Fruit fly (Drosophila melanogaster) whole organism, embryonic: ENCODE data around the gene CG9799.

Experiments
- BEAF-32 ChIP-seq: fragments of 200-800 bp; sonication (Bioruptor generic); optimal IDR thresholded peaks from 3 replicates; lab custom pipeline; 2017; ENCODE audit warnings: missing biosample characterization, missing genetic modification characterization, mild to moderate bottlenecking, moderate library complexity, missing genetic modification reagents
- CG1024 ChIP-seq: fragments of 200-800 bp; sonication (Bioruptor generic); IDR thresholded peaks from 2 replicates; pipeline ENCODE4 v1.3.6; 2022; ENCODE audit warnings: missing biosample characterization, missing genetic modification characterization
- CG10366 ChIP-seq: fragments of 200-800 bp; sonication (Bioruptor generic); IDR thresholded peaks from 2 replicates; pipeline ENCODE4 v1.3.6; 2022; ENCODE audit warnings: missing biosample characterization, missing genetic modification characterization
- CG10565 ChIP-seq: fragments of 200-800 bp; sonication (Bioruptor generic); optimal IDR thresholded peaks from 3 replicates; lab custom pipeline; 2016; ENCODE audit warnings: missing biosample characterization, mild to moderate bottlenecking, missing genetic modification characterization
- CG11085 ChIP-seq: fragments of 200-800 bp; sonication (Bioruptor generic); IDR thresholded peaks from 2 replicates; pipeline ENCODE4 v1.3.6; 2022; ENCODE audit warnings: missing biosample characterization, missing genetic modification characterization
- CG12104 ChIP-seq: fragments of 200-800 bp; sonication (Bioruptor generic); optimal IDR thresholded peaks from 3 replicates; lab custom pipeline; 2016; ENCODE audit warnings: missing biosample characterization, missing genetic modification characterization
- CG13424 ChIP-seq: fragments of 200-800 bp; sonication (Bioruptor generic); optimal IDR thresholded peaks from 2 replicates; lab custom pipeline; 2019; ENCODE audit warnings: missing biosample characterization, mild to moderate bottlenecking, missing genetic modification characterization, moderate library complexity
- CG15073 ChIP-seq: fragments of 200-800 bp; sonication (Bioruptor generic); optimal IDR thresholded peaks from 2 replicates; lab custom pipeline; 2016; ENCODE audit warnings: missing biosample characterization, missing genetic modification characterization
- CG17829 ChIP-seq: fragments of 200-800 bp; optimal IDR thresholded peaks from 2 replicates; lab custom pipeline; 2019; ENCODE audit warnings: missing biosample characterization, mild to moderate bottlenecking, missing genetic modification characterization, moderate library complexity
- CG18599 ChIP-seq: fragments of 200-800 bp; sonication (Bioruptor generic); optimal IDR thresholded peaks from 3 replicates; lab custom pipeline; 2017; ENCODE audit warnings: missing biosample characterization, missing genetic modification characterization, mild to moderate bottlenecking, moderate library complexity, missing genetic modification reagents
- CG2116 ChIP-seq: fragments of 200-800 bp; sonication (Bioruptor generic); optimal IDR thresholded peaks from 3 replicates; lab custom pipeline; 2018; ENCODE audit warnings: missing biosample characterization, mild to moderate bottlenecking, missing genetic modification characterization
- CG2199 ChIP-seq: fragments of 200-800 bp; sonication (Bioruptor generic); IDR thresholded peaks from 3 replicates; pipeline ENCODE4 v1.3.6; 2022; ENCODE audit warnings: missing biosample characterization, missing genetic modification characterization
- CG2678 ChIP-seq: fragments of 200-800 bp; sonication (Bioruptor generic); optimal IDR thresholded peaks from 3 replicates; lab custom pipeline; 2019; ENCODE audit warnings: missing biosample characterization, mild to moderate bottlenecking, missing genetic modification characterization, moderate library complexity
- CG30431 ChIP-seq: fragments of 200-800 bp; sonication (Bioruptor generic); optimal IDR thresholded peaks from 2 replicates; lab custom pipeline; 2017; ENCODE audit warnings: missing biosample characterization, missing genetic modification characterization
- CG33557 ChIP-seq: fragments of 200-800 bp; sonication (Bioruptor generic); optimal IDR thresholded peaks from 2 replicates; lab custom pipeline; 2019; ENCODE audit warnings: missing biosample characterization, mild to moderate bottlenecking, missing genetic modification characterization, moderate library complexity
- CG5245 ChIP-seq: fragments of 200-800 bp; sonication (Bioruptor generic); optimal IDR thresholded peaks from 3 replicates; lab custom pipeline; 2016; ENCODE audit warnings: missing biosample characterization, missing genetic modification characterization
- CG9215 ChIP-seq: fragments of 200-800 bp; sonication (Bioruptor generic); IDR thresholded peaks from 2 replicates; pipeline ENCODE4 v1.3.6; 2022; ENCODE audit warnings: missing biosample characterization, missing genetic modification characterization
- Chrac-16 ChIP-seq: fragments of 200-800 bp; sonication (Bioruptor generic); optimal IDR thresholded peaks from 3 replicates; lab custom pipeline; 2016; ENCODE audit warnings: missing biosample characterization, missing genetic modification characterization
- Deaf1 ChIP-seq: fragments of 200-800 bp; optimal IDR thresholded peaks from 3 replicates; lab custom pipeline; 2019; ENCODE audit warnings: missing biosample characterization, mild to moderate bottlenecking, missing genetic modification characterization, moderate library complexity
- Dll ChIP-seq: fragments of 200-800 bp; sonication (Bioruptor generic); IDR thresholded peaks from 4 replicates; pipeline ENCODE4 v1.3.6; 2022; ENCODE audit warnings: missing biosample characterization, missing genetic modification characterization; ENCODE audit not compliant: partially characterized antibody
- Elba2 ChIP-seq: fragments of 200-800 bp; sonication (Bioruptor generic); optimal IDR thresholded peaks from 3 replicates; lab custom pipeline; 2016; ENCODE audit warnings: missing biosample characterization, missing genetic modification characterization
- Ets97D ChIP-seq: fragments of 200-800 bp; sonication (Bioruptor generic); optimal IDR thresholded peaks from 3 replicates; lab custom pipeline; 2016; ENCODE audit warnings: missing biosample characterization, missing genetic modification characterization
- HLHmδ ChIP-seq: fragments of 200-800 bp; sonication (Bioruptor generic); optimal IDR thresholded peaks from 2 replicates; lab custom pipeline; 2018; ENCODE audit warnings: missing biosample characterization, mild to moderate bottlenecking, missing genetic modification characterization, moderate library complexity
- Hr39 ChIP-seq: fragments of >200 bp; optimal IDR thresholded peaks from 2 replicates; lab custom pipeline; 2017
- Hr51 ChIP-seq, 2 experiments: fragments of 200-800 bp; sonication (Bioruptor generic); optimal IDR thresholded peaks; 2 replicates in 1 of 2; 3 replicates in 1 of 2; lab custom pipeline; 2016 to 2018; ENCODE audit warnings: missing biosample characterization in 2 of 2, missing genetic modification characterization in 2 of 2, mild to moderate bottlenecking in 1 of 2, moderate library complexity in 1 of 2
- MTF-1 ChIP-seq: fragments of 200-800 bp; sonication (Bioruptor generic); optimal IDR thresholded peaks from 2 replicates; lab custom pipeline; 2018; ENCODE audit warnings: missing biosample characterization, mild to moderate bottlenecking, missing genetic modification characterization, borderline replicate concordance
- NC2β ChIP-seq: fragments of 200-800 bp; sonication (Bioruptor generic); optimal IDR thresholded peaks from 2 replicates; lab custom pipeline; 2016; ENCODE audit warnings: missing biosample characterization, missing genetic modification characterization
- Nf-YA ChIP-seq: fragments of 200-800 bp; sonication (Bioruptor generic); IDR thresholded peaks from 2 replicates; pipeline ENCODE4 v1.3.6; 2022; ENCODE audit warnings: missing biosample characterization, missing genetic modification characterization
- Spps ChIP-seq: fragments of 200-800 bp; sonication (Bioruptor generic); optimal IDR thresholded peaks from 2 replicates; lab custom pipeline; 2018; ENCODE audit warnings: missing biosample characterization, mild to moderate bottlenecking, missing genetic modification characterization
- Stat92E ChIP-seq, 3 experiments: fragments of >200 bp in 2 of 3; fragments of 200-800 bp in 1 of 3; sonication (Bioruptor generic) in 1 of 3; optimal IDR thresholded peaks; 2 replicates each; lab custom pipeline; 2017 to 2019; ENCODE audit warnings: missing biosample characterization in 3 of 3, missing genetic modification characterization in 3 of 3, mild to moderate bottlenecking in 1 of 3, moderate library complexity in 1 of 3
- ab ChIP-seq: fragments of 200-800 bp; sonication (Bioruptor generic); optimal IDR thresholded peaks from 2 replicates; lab custom pipeline; 2016; ENCODE audit warnings: missing biosample characterization, missing genetic modification characterization
- al ChIP-seq: fragments of 200-800 bp; sonication (Bioruptor generic); IDR thresholded peaks from 2 replicates; pipeline ENCODE4 v1.3.6; 2022; ENCODE audit warnings: missing biosample characterization, missing genetic modification characterization
- cas ChIP-seq: fragments of 200-800 bp; sonication (Bioruptor generic); IDR thresholded peaks from 2 replicates; pipeline ENCODE4 v1.3.6; 2022; ENCODE audit warnings: missing biosample characterization, missing genetic modification characterization
- dimm ChIP-seq: fragments of 200-800 bp; sonication (Bioruptor generic); IDR thresholded peaks from 2 replicates; pipeline ENCODE4 v1.3.6; 2022; ENCODE audit warnings: missing biosample characterization, missing genetic modification characterization
- dmrt99B ChIP-seq: fragments of 200-800 bp; sonication (Bioruptor generic); optimal IDR thresholded peaks from 2 replicates; lab custom pipeline; 2018; ENCODE audit warnings: missing biosample characterization, mild to moderate bottlenecking, missing genetic modification characterization, moderate library complexity
- fru ChIP-seq: fragments of >200 bp; optimal IDR thresholded peaks from 2 replicates; lab custom pipeline; 2017
- fu2 ChIP-seq: fragments of 200-800 bp; sonication (Bioruptor generic); optimal IDR thresholded peaks from 2 replicates; lab custom pipeline; 2016; ENCODE audit warnings: missing biosample characterization, missing genetic modification characterization
- gcm ChIP-seq: fragments of 200-800 bp; sonication (Bioruptor generic); optimal IDR thresholded peaks from 2 replicates; lab custom pipeline; 2019; ENCODE audit warnings: missing biosample characterization, mild to moderate bottlenecking, missing genetic modification characterization, moderate library complexity
- gsb ChIP-seq: fragments of 200-800 bp; sonication (Bioruptor generic); IDR thresholded peaks from 2 replicates; pipeline ENCODE4 v1.3.6; 2022; ENCODE audit warnings: missing biosample characterization, missing genetic modification characterization
- hb ChIP-seq: fragments of 200-800 bp; sonication (Bioruptor generic); IDR thresholded peaks from 3 replicates; pipeline ENCODE4 v1.3.6; 2022; ENCODE audit warnings: missing biosample characterization, missing genetic modification characterization; ENCODE audit not compliant: partially characterized antibody
- ind ChIP-seq: fragments of 200-800 bp; sonication (Bioruptor generic); optimal IDR thresholded peaks from 3 replicates; lab custom pipeline; 2016; ENCODE audit warnings: missing biosample characterization, missing genetic modification characterization
- inv ChIP-seq: fragments of 200-800 bp; sonication (Bioruptor generic); IDR thresholded peaks from 2 replicates; pipeline ENCODE4 v1.3.6; 2022; ENCODE audit warnings: missing biosample characterization, missing genetic modification characterization; ENCODE audit not compliant: partially characterized antibody
- luna ChIP-seq: fragments of 200-800 bp; sonication (Bioruptor generic); optimal IDR thresholded peaks from 2 replicates; lab custom pipeline; 2016; ENCODE audit warnings: missing biosample characterization, missing genetic modification characterization
- stwl ChIP-seq: fragments of 200-800 bp; sonication (Bioruptor generic); optimal IDR thresholded peaks from 3 replicates; lab custom pipeline; 2018; ENCODE audit warnings: missing biosample characterization, mild to moderate bottlenecking, missing genetic modification characterization, moderate library complexity
- tll ChIP-seq, 2 experiments: fragments of 200-800 bp in 1 of 2; fragments of >200 bp in 1 of 2; sonication (Bioruptor generic) in 1 of 2; optimal IDR thresholded peaks; 2 replicates each; lab custom pipeline; 2017 to 2019; ENCODE audit warnings: missing biosample characterization in 2 of 2, missing genetic modification characterization in 2 of 2, mild to moderate bottlenecking in 1 of 2, moderate library complexity in 1 of 2
- vfl ChIP-seq: fragments of 200-800 bp; sonication (Bioruptor generic); optimal IDR thresholded peaks from 2 replicates; lab custom pipeline; 2016; ENCODE audit warnings: missing biosample characterization, missing genetic modification characterization
- wor ChIP-seq: fragments of 200-800 bp; sonication (Bioruptor generic); IDR thresholded peaks from 2 replicates; pipeline ENCODE4 v1.3.6; 2022; ENCODE audit warnings: missing biosample characterization, missing genetic modification characterization
- zfh1 ChIP-seq: fragments of 200-800 bp; sonication (Bioruptor generic); IDR thresholded peaks from 3 replicates; pipeline ENCODE4 v1.3.6; 2022; ENCODE audit warnings: missing biosample characterization, missing genetic modification characterization

Gene CG9799

dm6 chr3R:13364175-13365174 is 24.0 kb downstream of the CG9799 start, which contains the start of gene Dic1 (continued):
- peak; percentile 99 for TF ChIP-seq CG12104 (GFP tag; lab: Kevin White, UChicago)
- TF ChIP-seq fu2 (GFP tag; lab: Kevin White, UChicago) = peak; percentile 91
- TF ChIP-seq CG17829 (tag; lab: Kevin White, UChicago) = peak; percentile 94
- peak; percentile 85 for TF ChIP-seq Nf-YA (GFP tag; lab: Robert Waterston, UW)
- no peak for TF ChIP-seq fru (lab: Kevin White, UChicago)
- peak; percentile 83 for TF ChIP-seq luna
- TF ChIP-seq BEAF-32 (GFP tag; lab: Kevin White, UChicago) = no peak
- TF ChIP-seq inv (GFP tag; lab: Robert Waterston, UW) = no peak; the same call in 1 of the 2 replicates
- TF ChIP-seq vfl (GFP tag; lab: Kevin White, UChicago) = peak; percentile 93
- TF ChIP-seq Chrac-16 (GFP tag; lab: Kevin White, UChicago) = peak; percentile 96
- TF ChIP-seq CG33557 (GFP tag; lab: Kevin White, UChicago) = peak; percentile 90
- TF ChIP-seq CG2678 (tag; lab: Kevin White, UChicago) = peak; percentile 99
- TF ChIP-seq wor (GFP tag; lab: Robert Waterston, UW) = peak; percentile 91
- TF ChIP-seq ab (GFP tag; lab: Kevin White, UChicago) = peak; percentile 84
- TF ChIP-seq Spps = peak; percentile 97
- TF ChIP-seq gsb = peak; percentile 75
- TF ChIP-seq NC2β (GFP tag; lab: Kevin White, UChicago) = peak; percentile 81
- TF ChIP-seq dimm (GFP tag; lab: Robert Waterston, UW) = peak; percentile 57
- TF ChIP-seq tll (GFP tag; optimal IDR thresholded peaks at IDR 0.05; lab: Kevin White, UChicago) = peak in 1 of 2 experiments; percentile 64
- TF ChIP-seq CG15073 = peak; percentile 72
- TF ChIP-seq Ets97D (GFP tag; lab: Kevin White, UChicago) = peak; percentile 65
- peak; percentile 85 for TF ChIP-seq Deaf1 (tag; lab: Kevin White, UChicago)
- TF ChIP-seq CG2199 (GFP tag; lab: Robert Waterston, UW) = peak; percentile 77; the same call in 1 of the 3 replicates
- TF ChIP-seq CG9215 = peak; percentile 92
- peak; percentile 77 for TF ChIP-seq CG1024
- peak; percentile 49 for TF ChIP-seq Elba2
- peak; percentile 70 for TF ChIP-seq cas (GFP tag; lab: Robert Waterston, UW)
- TF ChIP-seq hb (GFP tag; lab: Robert Waterston, UW) = no peak
- 0 out of 4 replicates have a peak, but pooled peaks have one; percentile 30 for TF ChIP-seq Dll (GFP tag; lab: Robert Waterston, UW)
- TF ChIP-seq CG18599 (GFP tag; lab: Kevin White, UChicago) = peak; percentile 98
- peak; percentile 89 for TF ChIP-seq CG10366 (GFP tag; lab: Robert Waterston, UW)
- TF ChIP-seq al = peak; percentile 91
- peak; percentile 37 for TF ChIP-seq stwl (tag; lab: Kevin White, UChicago)
- peak; percentile 82 for TF ChIP-seq CG2116 (GFP tag; lab: Kevin White, UChicago)
- peak; percentile 95 for TF ChIP-seq gcm (GFP tag; lab: Kevin White, UChicago)
- peak; percentile 95 for TF ChIP-seq CG5245 (GFP tag; lab: Kevin White, UChicago)
- peak; percentile 98 for TF ChIP-seq CG13424
- no peak for TF ChIP-seq Hr39 (lab: Kevin White, UChicago)
- peak; percentile 98 for TF ChIP-seq dmrt99B
- no peak for TF ChIP-seq Stat92E (GFP tag; optimal IDR thresholded peaks at IDR 0.05; lab: Kevin White, UChicago)
- peak; percentile 80 for TF ChIP-seq CG11085
- TF ChIP-seq Hr51 (GFP tag; optimal IDR thresholded peaks at IDR 0.05; lab: Kevin White, UChicago) = peak; percentile 91 to 98
- peak; percentile 82 for TF ChIP-seq HLHmδ (GFP tag; lab: Kevin White, UChicago)
- peak; percentile 85 for TF ChIP-seq CG10565 (GFP tag; lab: Kevin White, UChicago)
- TF ChIP-seq MTF-1 = peak; percentile 69
- peak; percentile 95 for TF ChIP-seq ind (GFP tag; lab: Kevin White, UChicago)
- peak; percentile 93 for TF ChIP-seq CG30431 (GFP tag; lab: Kevin White, UChicago)
- peak; percentile 83 for TF ChIP-seq zfh1 (GFP tag; lab: Robert Waterston, UW)
